Worm (Caenorhabditis elegans): Measurements from ENCODE around the gene Y69H2.9.

ce11 chrV:18709203-18709860, 8.0 kb downstream of the Y69H2.9 start, which contains the start of gene Y17D7C.6:
- no peak for TF ChIP-seq unc-130 (GFP tag; optimal IDR thresholded peaks at IDR 0.05)
- TF ChIP-seq nfya-1 (tag; optimal IDR thresholded peaks at IDR 0.05; ENCODE audit: borderline replicate concordance, insufficient read depth) = no peak
- no peak for TF ChIP-seq unc-62 (GFP tag; optimal IDR thresholded peaks at IDR 0.05)
- TF ChIP-seq ztf-28 (GFP tag; IDR thresholded peaks at IDR 0.05) = no peak
- no peak for TF ChIP-seq ama-1 (optimal IDR thresholded peaks at IDR 0.05)
- TF ChIP-seq ama-1 (GFP tag; optimal IDR thresholded peaks at IDR 0.05) = no peak
- TF ChIP-seq lin-35 (GFP tag; optimal IDR thresholded peaks at IDR 0.05) = no peak
- TF ChIP-seq F49E8.2 (tag; optimal IDR thresholded peaks at IDR 0.05; ENCODE audit: insufficient read depth) = no peak
- TF ChIP-seq mes-4 (tag; optimal IDR thresholded peaks at IDR 0.05) = no peak
- TF ChIP-seq lin-54 (GFP tag; optimal IDR thresholded peaks at IDR 0.05) = no peak
- TF ChIP-seq snpc-1.3 (tag; optimal IDR thresholded peaks at IDR 0.05; ENCODE audit: insufficient read depth) = no peak
- no peak for TF ChIP-seq attf-5 (GFP tag; optimal IDR thresholded peaks at IDR 0.05)
- 0 out of 2 replicates have a peak, but pooled peaks have one; percentile 7 for TF ChIP-seq cebp-2 (GFP tag; IDR thresholded peaks at IDR 0.05)
